Fruit fly (Drosophila melanogaster): Measurements from ENCODE around the gene CG2004.

DNA sequence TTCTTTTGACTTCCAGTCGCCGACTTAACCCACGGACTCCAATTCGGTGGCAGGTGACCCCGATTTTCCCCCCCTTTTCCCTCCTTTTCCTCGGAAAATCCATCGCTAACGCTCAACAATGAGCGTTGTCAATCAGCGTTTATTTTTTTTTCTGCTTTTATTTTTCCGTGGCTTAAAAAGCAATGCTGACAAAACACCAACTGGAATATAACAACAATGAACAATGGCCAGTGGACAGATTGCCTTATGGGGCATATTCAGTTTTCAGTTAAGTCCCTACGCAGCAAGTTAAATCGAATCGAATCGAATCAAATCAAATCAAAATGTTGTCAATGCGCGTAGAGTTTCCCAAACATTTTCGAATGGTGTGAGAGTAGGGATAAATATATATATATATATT, 50.9 kb downstream of the CG2004 start:
- no peak for TF ChIP-seq Hr39 (GFP tag; optimal IDR thresholded peaks at IDR 0.05)
- no peak for TF ChIP-seq CG3032 (tag; optimal IDR thresholded peaks at IDR 0.05)
- TF ChIP-seq CG31627 (GFP tag; optimal IDR thresholded peaks at IDR 0.05) = no peak
- no peak for TF ChIP-seq spab (GFP tag; optimal IDR thresholded peaks at IDR 0.05)
- TF ChIP-seq CG6854 (GFP tag; optimal IDR thresholded peaks at IDR 0.05) = no peak
- no peak for TF ChIP-seq CG4318 (GFP tag; optimal IDR thresholded peaks at IDR 0.05)
- no peak for TF ChIP-seq CG9139 (GFP tag; optimal IDR thresholded peaks at IDR 0.05)
- TF ChIP-seq Blimp-1 (GFP tag; optimal IDR thresholded peaks at IDR 0.05) = no peak
- no peak for TF ChIP-seq pdm3 (GFP tag; optimal IDR thresholded peaks at IDR 0.05)

Data from whole organism, prepupa.